Worm (Caenorhabditis elegans): ENCODE results near the gene sri-19.

- TF ChIP-seq pag-3 (tag; optimal IDR thresholded peaks at IDR 0.05; ENCODE audit: borderline replicate concordance, insufficient read depth) (no peak), lin-13 (GFP tag; optimal IDR thresholded peaks at IDR 0.05) (no peak), unc-30 (tag; optimal IDR thresholded peaks at IDR 0.05) (no peak), lin-14 (GFP tag; optimal IDR thresholded peaks at IDR 0.05) (no peak), pqm-1 (tag; optimal IDR thresholded peaks at IDR 0.05) (no peak), nhr-90 (tag; optimal IDR thresholded peaks at IDR 0.05; ENCODE audit: poor library complexity) (no peak), ztf-11 (tag; optimal IDR thresholded peaks at IDR 0.05) (no peak), snpc-4 (tag; optimal IDR thresholded peaks at IDR 0.05) (no peak), nhr-237 (tag; optimal IDR thresholded peaks at IDR 0.05) (no peak)
Measured at ce11 chrIV:10964688-10965087, 6.5 kb downstream of the sri-19 start.

Data from whole organism, L1 larva.